Fruit fly (Drosophila melanogaster) whole organism: ENCODE data around the gene CG15446.

ENCODE experiments used
- CG8478 ChIP-seq: fragments of >200 bp; optimal IDR thresholded peaks from 2 replicates; lab custom pipeline; 2018; ENCODE audit warnings: inconsistent platforms
- Dll ChIP-seq: fragments of >200 bp; optimal IDR thresholded peaks from 2 replicates; lab custom pipeline; 2017
- EcR ChIP-seq, 2 experiments: fragments of >200 bp; optimal IDR thresholded peaks; 2 replicates each; lab custom pipeline; 2017; ENCODE audit warnings: missing biosample characterization in 2 of 2, missing genetic modification characterization in 2 of 2, missing genetic modification reagents in 2 of 2
- pan ChIP-seq: fragments of >200 bp; optimal IDR thresholded peaks from 2 replicates; lab custom pipeline; 2017
- psq ChIP-seq: fragments of >200 bp; optimal IDR thresholded peaks from 2 replicates; lab custom pipeline; 2017
- usp ChIP-seq: fragments of >200 bp; optimal IDR thresholded peaks from 2 replicates; lab custom pipeline; 2017; ENCODE audit warnings: missing biosample characterization, missing genetic modification characterization, mixed read lengths

The CG15446 gene

DNA sequence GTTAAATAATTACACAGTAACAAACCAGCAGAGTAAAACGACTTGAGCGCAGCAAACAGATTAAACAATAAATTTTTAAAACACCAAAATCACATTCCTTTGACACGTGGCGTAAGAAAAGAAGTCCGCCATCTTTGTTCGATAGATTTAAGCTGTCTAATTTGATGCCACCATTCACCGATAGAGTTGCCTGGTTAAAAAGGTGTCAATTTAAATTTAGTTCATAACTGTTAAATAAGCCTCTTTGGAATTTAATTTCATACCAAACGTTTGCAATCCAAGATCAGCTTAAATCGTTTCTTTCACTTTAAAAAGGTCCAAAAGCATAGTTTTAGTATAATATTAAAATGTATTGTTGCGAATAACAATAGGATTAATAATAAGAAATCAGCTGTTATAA is at the start of gene CG15446:
CG15446 (minus strand) TSS at position 101 of the 400 bp plus-strand sequence.
- no peak for TF ChIP-seq pan (lab: Kevin White, UChicago)
- no peak for TF ChIP-seq Dll
- no peak for TF ChIP-seq usp (GFP tag; lab: Kevin White, UChicago)
- no peak for TF ChIP-seq CG8478 (lab: Kevin White, UChicago)
- no peak for TF ChIP-seq EcR (GFP tag; optimal IDR thresholded peaks at IDR 0.05; lab: Kevin White, UChicago)
- no peak for TF ChIP-seq psq (lab: Kevin White, UChicago)

DNA sequence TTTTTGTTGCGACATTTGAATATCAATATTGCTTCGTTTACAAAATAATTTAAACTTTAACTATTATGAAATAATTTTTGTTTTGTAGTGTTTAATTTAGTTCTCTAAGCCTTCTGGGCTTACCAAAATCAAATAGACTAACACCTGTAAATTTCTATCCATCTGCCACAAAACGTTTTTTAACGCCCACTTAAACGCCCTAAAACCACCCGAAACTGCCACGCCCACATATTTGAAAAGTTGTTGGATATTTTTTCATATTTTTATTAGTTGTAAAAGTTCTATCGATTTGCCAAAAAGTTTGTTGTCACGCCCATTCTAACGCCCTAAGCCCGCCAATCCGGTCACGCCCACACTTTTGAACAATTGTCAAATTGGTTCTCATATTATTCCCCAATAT is 44.9 kb upstream of the CG15446 start, which contains the start of gene CG45154:
CG45154 (minus strand) TSS at position 101 of the 400 bp plus-strand sequence.
- TF ChIP-seq CG8478 (lab: Kevin White, UChicago) (no peak), EcR (GFP tag; optimal IDR thresholded peaks at IDR 0.05; lab: Kevin White, UChicago) (no peak), Dll (no peak), psq (lab: Kevin White, UChicago) (no peak), usp (GFP tag; lab: Kevin White, UChicago) (no peak), pan (lab: Kevin White, UChicago) (no peak)

- TF ChIP-seq usp (GFP tag; lab: Kevin White, UChicago) = no peak
These were observed 25.3 kb upstream of the CG15446 start for dm6 chrX:21127267-21127666.

DNA sequence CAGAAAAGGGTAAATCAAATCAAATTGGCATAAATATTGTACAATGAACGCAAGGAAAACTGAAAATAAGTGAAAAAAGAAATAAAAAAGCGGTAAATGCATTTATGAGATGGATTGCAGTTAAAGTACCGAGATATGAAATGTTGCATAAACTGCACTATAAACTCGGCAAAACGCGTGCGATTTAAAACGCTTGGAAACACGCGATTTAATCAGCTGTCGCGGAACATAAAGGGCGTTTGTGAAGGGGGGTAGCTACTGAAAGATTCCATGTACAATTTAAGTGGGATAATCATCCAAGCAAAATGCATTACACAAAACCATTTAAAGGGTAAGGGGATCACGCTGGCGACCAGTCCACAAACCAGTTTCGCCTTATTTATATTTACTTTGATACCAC is 24.8 kb upstream of the CG15446 start:
- TF ChIP-seq CG8478 (lab: Kevin White, UChicago) = no peak
- TF ChIP-seq EcR (GFP tag; optimal IDR thresholded peaks at IDR 0.05; lab: Kevin White, UChicago) = no peak
- no peak for TF ChIP-seq usp (GFP tag; lab: Kevin White, UChicago)
- TF ChIP-seq psq (lab: Kevin White, UChicago) = no peak
- TF ChIP-seq Dll = no peak
- no peak for TF ChIP-seq pan (lab: Kevin White, UChicago)

DNA sequence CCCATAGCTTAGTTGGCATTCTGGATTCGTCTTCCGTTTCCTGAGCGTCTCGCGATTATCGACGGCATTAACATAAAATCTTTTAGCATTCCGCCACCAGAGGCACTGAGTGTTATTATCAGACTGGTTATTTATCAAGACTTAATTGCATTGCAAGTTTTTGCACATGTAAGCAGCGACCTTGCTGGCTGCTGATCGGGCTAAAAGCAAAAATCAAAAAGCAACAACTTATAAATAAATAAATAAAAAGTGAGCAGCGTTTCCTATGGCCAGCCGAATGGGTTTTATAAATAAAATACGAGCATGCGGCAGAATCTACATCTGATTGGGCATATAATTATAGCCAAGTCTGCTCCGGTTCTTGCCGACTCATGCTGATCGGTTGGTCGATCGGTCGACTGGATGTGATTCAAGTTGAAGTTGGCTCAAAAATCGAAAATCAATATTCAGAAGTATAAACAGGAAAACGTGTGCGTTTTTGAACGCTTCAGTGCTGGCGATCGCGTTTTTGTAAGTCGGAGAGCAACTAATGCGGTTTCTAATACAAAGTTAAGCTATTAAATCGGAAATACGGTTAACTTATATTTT is 24.1 kb upstream of the CG15446 start:
- TF ChIP-seq pan (lab: Kevin White, UChicago) = no peak

DNA sequence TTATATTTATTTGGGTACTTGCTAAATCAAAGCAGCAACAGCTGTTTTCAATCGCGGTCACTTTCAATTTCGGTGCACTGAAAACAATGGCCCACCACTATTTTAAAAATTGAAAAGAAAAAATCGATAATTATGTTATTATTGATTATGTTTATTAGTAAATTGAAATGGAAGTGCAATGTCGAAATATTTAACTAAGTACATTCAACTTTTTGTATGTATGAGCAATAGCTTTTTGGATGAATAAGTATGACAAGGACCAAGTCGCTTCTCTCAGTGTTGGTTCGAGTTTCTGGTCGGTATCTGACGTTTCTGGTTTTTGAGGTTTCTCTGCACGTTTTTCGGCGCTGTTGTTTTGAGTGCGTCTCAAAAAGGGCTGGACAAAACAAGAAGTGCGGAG is 22.2 kb upstream of the CG15446 start:
- no peak for TF ChIP-seq CG8478 (lab: Kevin White, UChicago)
- no peak for TF ChIP-seq psq (lab: Kevin White, UChicago)
- no peak for TF ChIP-seq usp (GFP tag; lab: Kevin White, UChicago)
- no peak for TF ChIP-seq Dll
- TF ChIP-seq pan (lab: Kevin White, UChicago) = no peak
- TF ChIP-seq EcR (GFP tag; optimal IDR thresholded peaks at IDR 0.05; lab: Kevin White, UChicago) = no peak

- no peak for TF ChIP-seq EcR (GFP tag; optimal IDR thresholded peaks at IDR 0.05; lab: Kevin White, UChicago)
- no peak for TF ChIP-seq CG8478 (lab: Kevin White, UChicago)
- TF ChIP-seq pan (lab: Kevin White, UChicago) = no peak
- TF ChIP-seq Dll = no peak
- TF ChIP-seq psq (lab: Kevin White, UChicago) = no peak
- TF ChIP-seq usp (GFP tag; lab: Kevin White, UChicago) = no peak
These were observed 21.5 kb upstream of the CG15446 start, which contains the start of gene ldd for dm6 chrX:21123499-21123898. ldd (plus strand) TSS chrX:21123634.

dm6 chrX:21116864-21117464 is 15.0 kb upstream of the CG15446 start, which contains the start of the genes unc and CG15445:
unc (minus strand) TSS chrX:21116914.
CG15445 (plus strand) TSS chrX:21117159.
- no peak for TF ChIP-seq Dll
- TF ChIP-seq usp (GFP tag; lab: Kevin White, UChicago) = no peak
- TF ChIP-seq pan (lab: Kevin White, UChicago) = no peak
- no peak for TF ChIP-seq EcR (GFP tag; optimal IDR thresholded peaks at IDR 0.05; lab: Kevin White, UChicago)
- no peak for TF ChIP-seq psq (lab: Kevin White, UChicago)
- TF ChIP-seq CG8478 (lab: Kevin White, UChicago) = no peak

DNA sequence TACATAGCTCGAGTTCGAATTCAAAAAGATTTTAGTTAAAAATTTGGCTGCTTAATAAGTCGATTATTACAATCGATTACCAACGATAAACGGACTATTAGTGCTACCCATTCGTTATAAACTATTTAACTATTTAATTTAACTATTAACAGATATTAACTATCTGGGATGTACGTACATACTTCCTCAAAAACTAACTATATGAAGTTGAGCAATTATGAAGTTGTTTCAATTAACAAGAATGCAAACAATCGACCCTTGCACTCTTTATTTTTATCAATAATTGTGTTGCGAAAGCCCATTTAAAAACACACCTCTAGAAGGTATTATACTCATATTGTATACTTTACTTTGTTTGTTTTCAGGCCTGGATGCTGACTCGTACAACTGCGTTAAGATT is 4.3 kb upstream of the CG15446 start, which contains the start of gene CG1503:
CG1503 (minus strand) TSS at position 101 of the 400 bp plus-strand sequence.
- TF ChIP-seq Dll = no peak
- TF ChIP-seq pan (lab: Kevin White, UChicago) = no peak
- no peak for TF ChIP-seq usp (GFP tag; lab: Kevin White, UChicago)
- no peak for TF ChIP-seq CG8478 (lab: Kevin White, UChicago)
- no peak for TF ChIP-seq psq (lab: Kevin White, UChicago)
- no peak for TF ChIP-seq EcR (GFP tag; optimal IDR thresholded peaks at IDR 0.05; lab: Kevin White, UChicago)

DNA sequence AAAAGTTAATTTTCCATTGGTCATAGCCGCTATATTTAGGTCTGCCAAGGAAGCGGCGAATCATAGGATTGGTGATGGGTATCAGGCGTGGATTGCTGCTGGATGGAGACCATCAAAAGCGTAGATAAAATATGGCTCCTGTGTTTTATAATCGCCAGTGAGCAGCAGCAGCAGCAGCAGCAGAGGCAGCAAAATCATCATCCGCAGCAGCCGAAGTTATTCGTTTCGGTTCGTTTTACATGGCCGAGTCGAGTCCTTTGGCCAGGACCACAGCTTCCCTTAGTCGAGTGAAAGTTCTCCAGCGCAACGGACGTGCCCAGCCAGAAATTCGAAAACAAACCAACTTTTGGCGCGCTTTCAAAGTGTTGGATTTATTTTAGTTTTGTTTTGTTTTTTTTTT is 8.5 kb downstream of the CG15446 start, which contains the start of gene stg1:
stg1 (plus strand) TSS at position 301 of the 400 bp plus-strand sequence.
- TF ChIP-seq psq (lab: Kevin White, UChicago) = no peak
- TF ChIP-seq Dll = no peak
- no peak for TF ChIP-seq EcR (GFP tag; optimal IDR thresholded peaks at IDR 0.05; lab: Kevin White, UChicago)
- no peak for TF ChIP-seq pan (lab: Kevin White, UChicago)
- no peak for TF ChIP-seq usp (GFP tag; lab: Kevin White, UChicago)
- TF ChIP-seq CG8478 (lab: Kevin White, UChicago) = no peak

DNA sequence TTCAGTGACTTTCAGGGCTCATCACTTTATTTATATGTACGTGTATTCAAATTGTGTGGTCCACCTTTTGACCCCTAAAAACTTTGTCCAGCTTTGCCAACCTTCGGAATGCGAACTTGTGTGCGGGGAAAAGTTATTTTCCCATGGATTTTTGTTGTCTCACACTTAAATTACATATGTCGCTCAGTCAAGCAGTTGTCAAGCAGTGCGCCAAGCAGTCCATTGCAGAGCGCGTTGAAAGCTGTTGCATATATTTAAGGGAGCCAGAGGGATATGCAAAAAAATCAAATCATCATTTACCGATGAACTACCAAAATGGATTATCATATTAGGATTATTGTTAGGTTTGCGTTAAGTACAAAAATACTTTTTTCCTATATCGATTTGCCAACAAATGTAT is 18.8 kb downstream of the CG15446 start:
- TF ChIP-seq usp (GFP tag; lab: Kevin White, UChicago) = no peak
- no peak for TF ChIP-seq EcR (GFP tag; optimal IDR thresholded peaks at IDR 0.05; lab: Kevin White, UChicago)
- no peak for TF ChIP-seq pan (lab: Kevin White, UChicago)
- no peak for TF ChIP-seq psq (lab: Kevin White, UChicago)
- no peak for TF ChIP-seq Dll
- no peak for TF ChIP-seq CG8478 (lab: Kevin White, UChicago)

- TF ChIP-seq CG8478 (lab: Kevin White, UChicago) (no peak), psq (lab: Kevin White, UChicago) (no peak), usp (GFP tag; lab: Kevin White, UChicago) (no peak), Dll (no peak), EcR (GFP tag; optimal IDR thresholded peaks at IDR 0.05; lab: Kevin White, UChicago) (no peak), pan (lab: Kevin White, UChicago) (no peak)
These were observed 21.7 kb downstream of the CG15446 start for dm6 chrX:21080335-21080734.
